Fruit fly (Drosophila melanogaster): ENCODE measurements around the gene CG11899.

CG11899 gene

dm6 chr3R:29219948-29220347 lies 19.7 kb downstream of the CG11899 start, which contains the start of gene eEF1gamma (continued):
- TF ChIP-seq CG6175 (GFP tag; IDR thresholded peaks at IDR 0.05): peak; percentile 95
- TF ChIP-seq cwo (GFP tag; optimal IDR thresholded peaks at IDR 0.05): peak; percentile 77
- TF ChIP-seq MESR4 (GFP tag; optimal IDR thresholded peaks at IDR 0.05): peak; percentile 97
- peak; percentile 92 for TF ChIP-seq CG2199 (GFP tag; IDR thresholded peaks at IDR 0.05)
- TF ChIP-seq CG18011 (GFP tag; optimal IDR thresholded peaks at IDR 0.05): peak; percentile 88
- TF ChIP-seq wdn (GFP tag; IDR thresholded peaks at IDR 0.05): peak; percentile 89
- peak; percentile 92 for TF ChIP-seq nmo (GFP tag; optimal IDR thresholded peaks at IDR 0.05)
- peak; percentile 79 for TF ChIP-seq Spps (tag; optimal IDR thresholded peaks at IDR 0.05)
- TF ChIP-seq vfl (GFP tag; optimal IDR thresholded peaks at IDR 0.05): peak; percentile 86
- TF ChIP-seq PHDP (tag; optimal IDR thresholded peaks at IDR 0.05): peak; percentile 95
- no peak for TF ChIP-seq h (optimal IDR thresholded peaks at IDR 0.05)
- peak; percentile 88 for TF ChIP-seq GATAe (GFP tag; conservative IDR thresholded peaks at IDR 0.05)
- TF ChIP-seq ems (GFP tag; optimal IDR thresholded peaks at IDR 0.05): peak; percentile 90
- TF ChIP-seq HLH3B (GFP tag; IDR thresholded peaks at IDR 0.05): peak; percentile 91
- TF ChIP-seq CG8290 (GFP tag; optimal IDR thresholded peaks at IDR 0.05): peak; percentile 97
- peak; percentile 97 for TF ChIP-seq CG8290 (tag; optimal IDR thresholded peaks at IDR 0.05)
- no peak for TF ChIP-seq yki (optimal IDR thresholded peaks at IDR 0.05)
- TF ChIP-seq ssp (GFP tag; IDR thresholded peaks at IDR 0.05): peak; percentile 78
- TF ChIP-seq CG8359 (GFP tag; optimal IDR thresholded peaks at IDR 0.05; ENCODE audit: borderline replicate concordance): peak; percentile 92
- peak; percentile 92 for TF ChIP-seq CG3065 (GFP tag; optimal IDR thresholded peaks at IDR 0.05)
- peak; percentile 88 for TF ChIP-seq Jarid2 (GFP tag; optimal IDR thresholded peaks at IDR 0.05)
- peak; percentile 92 for TF ChIP-seq slbo (GFP tag; IDR thresholded peaks at IDR 0.05)
- peak; percentile 93 for TF ChIP-seq ase (GFP tag; IDR thresholded peaks at IDR 0.05)
- TF ChIP-seq Sin3A (optimal IDR thresholded peaks at IDR 0.05): peak; percentile 60
- peak; percentile 97 for TF ChIP-seq CG8089 (GFP tag; optimal IDR thresholded peaks at IDR 0.05)
- peak; percentile 90 for TF ChIP-seq Oli (tag; optimal IDR thresholded peaks at IDR 0.05)
- TF ChIP-seq psq (GFP tag; optimal IDR thresholded peaks at IDR 0.05): peak; percentile 77
- TF ChIP-seq jumu (GFP tag; optimal IDR thresholded peaks at IDR 0.05): peak; percentile 82
- peak; percentile 99 for TF ChIP-seq CG13775 (GFP tag; optimal IDR thresholded peaks at IDR 0.05)
- peak; percentile 94 for TF ChIP-seq Bgb (GFP tag; IDR thresholded peaks at IDR 0.05; ENCODE audit: partially characterized antibody)
- TF ChIP-seq CG14710 (tag; optimal IDR thresholded peaks at IDR 0.05): peak; percentile 95
- peak; percentile 90 to 95 for TF ChIP-seq Hr51 (GFP tag; optimal IDR thresholded peaks at IDR 0.05)
- peak; percentile 92 for TF ChIP-seq Atf-2 (GFP tag; optimal IDR thresholded peaks at IDR 0.05)
- TF ChIP-seq sens-2 (GFP tag; IDR thresholded peaks at IDR 0.05): peak; percentile 97
- peak; percentile 57 for TF ChIP-seq Abd-B (GFP tag; optimal IDR thresholded peaks at IDR 0.05)
- TF ChIP-seq sima (GFP tag; optimal IDR thresholded peaks at IDR 0.05): peak; percentile 94
- TF ChIP-seq CG15514 (GFP tag; optimal IDR thresholded peaks at IDR 0.05): peak; percentile 94
- peak; percentile 93 for TF ChIP-seq CG3847 (GFP tag; IDR thresholded peaks at IDR 0.05)

- no peak for TF ChIP-seq CG32532 (GFP tag; IDR thresholded peaks at IDR 0.05)
- peak; percentile 40; the same call in 1 of the 2 replicates for TF ChIP-seq chm (GFP tag; IDR thresholded peaks at IDR 0.05)
- peak; percentile 91 for TF ChIP-seq Ets65A (GFP tag)
- TF ChIP-seq Med (GFP tag): peak; percentile 71
Measured at dm6 chr3R:29220585-29220984, 20.3 kb downstream of the CG11899 start.

Data from whole organism, embryonic.